Worm (Caenorhabditis elegans) whole organism, L2 larva: ENCODE data around the gene ZK673.2.

Experiments
- R02D3.7 ChIP-seq: fragments of 150-350 bp; optimal IDR thresholded peaks from 2 replicates; lab custom pipeline; 2014; ENCODE audit warnings: missing biosample characterization, missing genetic modification characterization
- ZK546.5 ChIP-seq: sonication (generic microtip); optimal IDR thresholded peaks from 2 replicates; lab custom pipeline; 2017; ENCODE audit warnings: missing biosample characterization, missing genetic modification characterization
- ama-1 ChIP-seq: fragments of 150-350 bp; optimal IDR thresholded peaks from 2 replicates; lab custom pipeline; 2018; ENCODE audit warnings: inconsistent platforms
- blmp-1 ChIP-seq: sonication (generic microtip); optimal IDR thresholded peaks from 2 replicates; lab custom pipeline; 2017; ENCODE audit warnings: missing genetic modification characterization, mild to moderate bottlenecking, missing compliant biosample characterization, antibody characterized with exemption, moderate library complexity; ENCODE audit not compliant: insufficient read depth
- egl-27 ChIP-seq: sonication (generic microtip); optimal IDR thresholded peaks from 3 replicates; lab custom pipeline; 2017; ENCODE audit warnings: missing biosample characterization, missing genetic modification reagents, missing genetic modification characterization
- lin-11 ChIP-seq: fragments of 150-350 bp; sonication (generic microtip); optimal IDR thresholded peaks from 2 replicates; lab custom pipeline; 2014; ENCODE audit warnings: missing biosample characterization, missing genetic modification characterization, inconsistent platforms, mixed read lengths

- TF ChIP-seq R02D3.7 (tag; lab: Kevin White, UChicago) = no peak
- no peak for TF ChIP-seq egl-27 (tag; lab: Kevin White, UChicago)
- no peak for TF ChIP-seq lin-11 (tag; lab: Kevin White, UChicago)
- no peak for TF ChIP-seq blmp-1 (tag; lab: Kevin White, UChicago)
- no peak for TF ChIP-seq ZK546.5 (tag; lab: Kevin White, UChicago)
- no peak for TF ChIP-seq ama-1
Measured at ce11 chrII:10485640-10486039, 37.6 kb downstream of the ZK673.2 start.
